Fruit fly (Drosophila melanogaster) whole organism, prepupa: ENCODE results near the gene CG7656.
A peak's percentile ranks its signal among the peaks of the same experiment; 100 is the strongest.

Source experiments
- Blimp-1 ChIP-seq: fragments of 200-800 bp; sonication (Bioruptor generic); optimal IDR thresholded peaks from 3 replicates; lab custom pipeline; 2017; ENCODE audit warnings: missing biosample characterization, missing genetic modification characterization, mild to moderate bottlenecking, moderate library complexity, missing genetic modification reagents
- CG10631 ChIP-seq: fragments of 200-800 bp; sonication (Bioruptor generic); optimal IDR thresholded peaks from 2 replicates; lab custom pipeline; 2016; ENCODE audit warnings: missing biosample characterization, missing genetic modification characterization
- CG10669 ChIP-seq: fragments of 200-800 bp; sonication (Bioruptor generic); optimal IDR thresholded peaks from 3 replicates; lab custom pipeline; 2018; ENCODE audit warnings: missing biosample characterization, mild to moderate bottlenecking, missing genetic modification characterization, moderate library complexity
- CG15336 ChIP-seq: fragments of 200-800 bp; sonication (Bioruptor generic); IDR thresholded peaks from 2 replicates; pipeline ENCODE4 v1.3.6; 2022; ENCODE audit warnings: missing biosample characterization, missing genetic modification characterization
- CG16779 ChIP-seq: fragments of 200-800 bp; sonication (Bioruptor generic); optimal IDR thresholded peaks from 3 replicates; lab custom pipeline; 2017; ENCODE audit warnings: missing biosample characterization, mild to moderate bottlenecking, missing genetic modification characterization
- CG31627 ChIP-seq: fragments of 200-800 bp; sonication (Bioruptor generic); optimal IDR thresholded peaks from 3 replicates; lab custom pipeline; 2016; ENCODE audit warnings: missing biosample characterization, missing genetic modification characterization
- CG32006 ChIP-seq: fragments of 200-800 bp; sonication (Bioruptor generic); optimal IDR thresholded peaks from 3 replicates; lab custom pipeline; 2017; ENCODE audit warnings: missing biosample characterization, mild to moderate bottlenecking, missing genetic modification characterization
- CG34406 ChIP-seq: fragments of 200-800 bp; sonication (Bioruptor generic); optimal IDR thresholded peaks from 3 replicates; lab custom pipeline; 2016; ENCODE audit warnings: missing biosample characterization, missing genetic modification characterization
- CG3919 ChIP-seq: fragments of 200-800 bp; sonication (Bioruptor generic); optimal IDR thresholded peaks from 3 replicates; lab custom pipeline; 2016; ENCODE audit warnings: missing biosample characterization, missing genetic modification characterization
- CG6163 ChIP-seq: fragments of 200-800 bp; sonication (Bioruptor generic); IDR thresholded peaks from 3 replicates; pipeline ENCODE4 v1.3.6; 2022; ENCODE audit warnings: missing biosample characterization, missing genetic modification characterization
- CG6276 ChIP-seq: fragments of 200-800 bp; sonication (Bioruptor generic); optimal IDR thresholded peaks from 2 replicates; lab custom pipeline; 2017; ENCODE audit warnings: missing biosample characterization, mild to moderate bottlenecking, missing genetic modification characterization
- CG6808 ChIP-seq: fragments of 200-800 bp; sonication (Bioruptor generic); optimal IDR thresholded peaks from 3 replicates; lab custom pipeline; 2017; ENCODE audit warnings: missing biosample characterization, missing genetic modification characterization, mild to moderate bottlenecking, moderate library complexity, missing genetic modification reagents
- CG6854 ChIP-seq: fragments of 200-800 bp; sonication (Bioruptor generic); optimal IDR thresholded peaks from 2 replicates; lab custom pipeline; 2017; ENCODE audit warnings: missing biosample characterization, mild to moderate bottlenecking, missing genetic modification characterization
- CG8119 ChIP-seq: fragments of 200-800 bp; sonication (Bioruptor generic); IDR thresholded peaks from 3 replicates; pipeline ENCODE4 v1.3.6; 2022; ENCODE audit warnings: missing biosample characterization, missing genetic modification characterization
- CG8319 ChIP-seq: fragments of 200-800 bp; sonication (Bioruptor generic); optimal IDR thresholded peaks from 3 replicates; lab custom pipeline; 2016; ENCODE audit warnings: missing biosample characterization, missing genetic modification characterization
- CG8632 ChIP-seq: fragments of 200-800 bp; sonication (Bioruptor generic); optimal IDR thresholded peaks from 3 replicates; lab custom pipeline; 2016; ENCODE audit warnings: missing biosample characterization, missing genetic modification characterization
- CG9139 ChIP-seq: fragments of 200-800 bp; sonication (Bioruptor generic); optimal IDR thresholded peaks from 3 replicates; lab custom pipeline; 2017; ENCODE audit warnings: missing biosample characterization, mild to moderate bottlenecking, missing genetic modification characterization
- Eip75B ChIP-seq: fragments of 200-800 bp; sonication (Bioruptor generic); optimal IDR thresholded peaks from 3 replicates; lab custom pipeline; 2016; ENCODE audit warnings: missing biosample characterization, missing genetic modification characterization
- Eip78C ChIP-seq: fragments of 200-800 bp; sonication (Bioruptor generic); peaks from one replicate; lab custom pipeline; 2016; ENCODE audit warnings: missing biosample characterization, missing genetic modification characterization
- Ets21C ChIP-seq: fragments of 200-800 bp; sonication (Bioruptor generic); optimal IDR thresholded peaks from 3 replicates; lab custom pipeline; 2016; ENCODE audit warnings: missing biosample characterization, missing genetic modification characterization
- Gug ChIP-seq: fragments of 200-800 bp; sonication (Bioruptor generic); IDR thresholded peaks from 2 replicates; pipeline ENCODE4 v1.3.6; 2022; ENCODE audit warnings: missing biosample characterization, missing genetic modification characterization
- Hr38 ChIP-seq: sonication (Bioruptor generic); optimal IDR thresholded peaks from 2 replicates; lab custom pipeline; 2016; ENCODE audit warnings: missing biosample characterization, missing genetic modification characterization
- Hr4 ChIP-seq: fragments of 200-800 bp; sonication (Bioruptor generic); optimal IDR thresholded peaks from 3 replicates; lab custom pipeline; 2016; ENCODE audit warnings: missing biosample characterization, missing genetic modification characterization
- Lpt ChIP-seq: fragments of 200-800 bp; sonication (Bioruptor generic); optimal IDR thresholded peaks from 3 replicates; lab custom pipeline; 2016; ENCODE audit warnings: missing biosample characterization, missing genetic modification characterization
- Met ChIP-seq: fragments of 200-800 bp; sonication (Bioruptor generic); optimal IDR thresholded peaks from 3 replicates; lab custom pipeline; 2016; ENCODE audit warnings: missing biosample characterization, missing genetic modification characterization
- Smox ChIP-seq: fragments of 200-800 bp; sonication (Bioruptor generic); optimal IDR thresholded peaks from 3 replicates; lab custom pipeline; 2016; ENCODE audit warnings: missing biosample characterization, missing genetic modification characterization
- Sox102F ChIP-seq: fragments of 200-800 bp; sonication (Bioruptor generic); optimal IDR thresholded peaks from 2 replicates; lab custom pipeline; 2016; ENCODE audit warnings: missing biosample characterization, mild to moderate bottlenecking, missing genetic modification characterization
- Sox14 ChIP-seq: fragments of 200-800 bp; sonication (Bioruptor generic); optimal IDR thresholded peaks from 3 replicates; lab custom pipeline; 2016; ENCODE audit warnings: missing biosample characterization, missing genetic modification characterization
- Sox15 ChIP-seq: fragments of 200-800 bp; sonication (Bioruptor generic); optimal IDR thresholded peaks from 3 replicates; lab custom pipeline; 2016; ENCODE audit warnings: missing biosample characterization, missing genetic modification characterization
- achi ChIP-seq: fragments of 200-800 bp; sonication (Bioruptor generic); optimal IDR thresholded peaks from 3 replicates; lab custom pipeline; 2016; ENCODE audit warnings: missing biosample characterization, missing genetic modification characterization
- cyc ChIP-seq: fragments of 200-800 bp; sonication (Bioruptor generic); optimal IDR thresholded peaks from 3 replicates; lab custom pipeline; 2016; ENCODE audit warnings: missing biosample characterization, missing genetic modification characterization
- eg ChIP-seq: fragments of 200-800 bp; sonication (Bioruptor generic); IDR thresholded peaks from 3 replicates; pipeline ENCODE4 v1.3.6; 2022; ENCODE audit warnings: missing biosample characterization, missing genetic modification characterization
- esn ChIP-seq: fragments of 200-800 bp; sonication (Bioruptor generic); optimal IDR thresholded peaks from 2 replicates; lab custom pipeline; 2016; ENCODE audit warnings: missing biosample characterization, mild to moderate bottlenecking, missing genetic modification characterization, moderate library complexity
- fd59A ChIP-seq: fragments of 200-800 bp; sonication (Bioruptor generic); optimal IDR thresholded peaks from 2 replicates; lab custom pipeline; 2017; ENCODE audit warnings: missing biosample characterization, mild to moderate bottlenecking, missing genetic modification characterization, missing genetic modification reagents
- fd85E ChIP-seq: fragments of 200-800 bp; sonication (Bioruptor generic); optimal IDR thresholded peaks from 3 replicates; lab custom pipeline; 2016; ENCODE audit warnings: missing biosample characterization, missing genetic modification characterization
- fkh ChIP-seq: fragments of 200-800 bp; sonication (Bioruptor generic); optimal IDR thresholded peaks from 3 replicates; lab custom pipeline; 2017; ENCODE audit warnings: missing biosample characterization, mild to moderate bottlenecking, missing genetic modification characterization, moderate library complexity
- lz ChIP-seq: fragments of 200-800 bp; sonication (Bioruptor generic); optimal IDR thresholded peaks from 3 replicates; lab custom pipeline; 2016; ENCODE audit warnings: missing biosample characterization, missing genetic modification characterization
- net ChIP-seq: fragments of 200-800 bp; sonication (Bioruptor generic); optimal IDR thresholded peaks from 3 replicates; lab custom pipeline; 2016; ENCODE audit warnings: missing biosample characterization, missing genetic modification characterization
- pdm3 ChIP-seq: fragments of 200-800 bp; sonication (Bioruptor generic); optimal IDR thresholded peaks from 3 replicates; lab custom pipeline; 2016; ENCODE audit warnings: missing biosample characterization, missing genetic modification characterization
- salr ChIP-seq, 2 experiments: fragments of 200-800 bp; sonication (Bioruptor generic); optimal IDR thresholded peaks; 3 replicates each; lab custom pipeline; 2016 to 2018; ENCODE audit warnings: missing biosample characterization in 2 of 2, missing genetic modification characterization in 2 of 2, mild to moderate bottlenecking in 1 of 2
- spab ChIP-seq: fragments of 200-800 bp; sonication (Bioruptor generic); optimal IDR thresholded peaks from 2 replicates; lab custom pipeline; 2017; ENCODE audit warnings: missing biosample characterization, mild to moderate bottlenecking, missing genetic modification characterization, missing genetic modification reagents
- svp ChIP-seq: fragments of 200-800 bp; sonication (Bioruptor generic); peaks from one replicate; lab custom pipeline; 2016; ENCODE audit warnings: missing biosample characterization, missing genetic modification characterization
- topi ChIP-seq: fragments of 200-800 bp; sonication (Bioruptor generic); optimal IDR thresholded peaks from 3 replicates; lab custom pipeline; 2016; ENCODE audit warnings: missing biosample characterization, missing genetic modification characterization
- vri ChIP-seq: fragments of 200-800 bp; sonication (Bioruptor generic); optimal IDR thresholded peaks from 3 replicates; lab custom pipeline; 2016; ENCODE audit warnings: missing biosample characterization, mild to moderate bottlenecking, missing genetic modification characterization

The CG7656 gene

dm6 chr3L:15624944-15625610 is 37.1 kb upstream of the CG7656 start:
- no peak for TF ChIP-seq topi (GFP tag; lab: Kevin White, UChicago)
- TF ChIP-seq svp (GFP tag; lab: Kevin White, UChicago): peak; percentile 59
- no peak for TF ChIP-seq cyc (GFP tag; lab: Kevin White, UChicago)
- TF ChIP-seq Eip78C (GFP tag; lab: Kevin White, UChicago): no peak
- TF ChIP-seq eg: peak; percentile 16; the same call in 1 of the 3 replicates
- TF ChIP-seq fkh (GFP tag; lab: Kevin White, UChicago): no peak
- peak; percentile 41; the same call in 1 of the 2 replicates for TF ChIP-seq CG15336

- TF ChIP-seq Sox102F (GFP tag; lab: Kevin White, UChicago) (no peak), topi (GFP tag; lab: Kevin White, UChicago) (no peak), CG10631 (no peak), esn (no peak), svp (GFP tag; lab: Kevin White, UChicago) (peak; percentile 13), CG15336 (no peak)
These were observed 36.1 kb upstream of the CG7656 start for dm6 chr3L:15624097-15624496.

dm6 chr3L:15619626-15620247 is 31.8 kb upstream of the CG7656 start, which contains the start of gene Phs:
Gene Phs (plus strand): TSS chr3L:15619901.
- TF ChIP-seq CG6276 (GFP tag; lab: Kevin White, UChicago): no peak
- peak; percentile 33; the same call in 1 of the 2 replicates for TF ChIP-seq Gug (GFP tag; lab: Robert Waterston, UW)
- TF ChIP-seq CG15336: no peak; the same call in 1 of the 2 replicates
- peak; percentile 70 for TF ChIP-seq CG6163 (GFP tag; lab: Robert Waterston, UW)
- TF ChIP-seq Ets21C (GFP tag; lab: Kevin White, UChicago): peak; percentile 63
- peak; percentile 15 for TF ChIP-seq CG8632
- TF ChIP-seq topi (GFP tag; lab: Kevin White, UChicago): peak; percentile 85
- peak; percentile 82 for TF ChIP-seq esn
- peak; percentile 90 for TF ChIP-seq CG3919
- TF ChIP-seq Sox102F (GFP tag; lab: Kevin White, UChicago): peak; percentile 71
- peak; percentile 86 for TF ChIP-seq Sox14 (GFP tag; lab: Kevin White, UChicago)
- peak; percentile 32 for TF ChIP-seq fd59A (GFP tag; lab: Kevin White, UChicago)
- peak; percentile 65 for TF ChIP-seq fd85E (GFP tag; lab: Kevin White, UChicago)
- TF ChIP-seq Hr38 (GFP tag; lab: Kevin White, UChicago): no peak
- peak; percentile 88 for TF ChIP-seq CG31627
- no peak for TF ChIP-seq CG8119 (GFP tag; lab: Robert Waterston, UW)
- TF ChIP-seq Hr4: peak; percentile 28
- TF ChIP-seq CG10669: peak; percentile 65
- peak; percentile 85 for TF ChIP-seq Eip78C (GFP tag; lab: Kevin White, UChicago)
- TF ChIP-seq CG34406 (GFP tag; lab: Kevin White, UChicago): peak; percentile 0
- TF ChIP-seq Smox (GFP tag; lab: Kevin White, UChicago): peak; percentile 58
- TF ChIP-seq spab (GFP tag; lab: Kevin White, UChicago): peak; percentile 15
- TF ChIP-seq fkh (GFP tag; lab: Kevin White, UChicago): peak; percentile 57
- peak; percentile 69 for TF ChIP-seq eg
- peak; percentile 16 for TF ChIP-seq CG9139 (GFP tag; lab: Kevin White, UChicago)
- peak; percentile 74 for TF ChIP-seq pdm3
- TF ChIP-seq Lpt (GFP tag; lab: Kevin White, UChicago): no peak
- TF ChIP-seq Blimp-1 (GFP tag; lab: Kevin White, UChicago): peak; percentile 50
- peak; percentile 59 for TF ChIP-seq CG32006 (GFP tag; lab: Kevin White, UChicago)
- TF ChIP-seq Eip75B (GFP tag; lab: Kevin White, UChicago): peak; percentile 70
- TF ChIP-seq salr (GFP tag; optimal IDR thresholded peaks at IDR 0.05; lab: Kevin White, UChicago): peak; percentile 6 to 51
- TF ChIP-seq cyc (GFP tag; lab: Kevin White, UChicago): peak; percentile 87
- peak; percentile 51 for TF ChIP-seq Sox15 (GFP tag; lab: Kevin White, UChicago)
- TF ChIP-seq CG10631: peak; percentile 67
- TF ChIP-seq achi: peak; percentile 68
- TF ChIP-seq CG8319: peak; percentile 59
- TF ChIP-seq CG16779 (tag; lab: Kevin White, UChicago): peak; percentile 29
- peak; percentile 86 for TF ChIP-seq lz (GFP tag; lab: Kevin White, UChicago)
- TF ChIP-seq CG6854: peak; percentile 45
- peak; percentile 41 for TF ChIP-seq CG6808
- peak; percentile 66 for TF ChIP-seq net
- TF ChIP-seq Met: peak; percentile 77
- peak; percentile 81 for TF ChIP-seq vri (GFP tag; lab: Kevin White, UChicago)
